Fruit fly (Drosophila melanogaster) whole organism, prepupa: Measurements from ENCODE around the gene janA.
A peak's percentile ranks its signal among the peaks of the same experiment; 100 is the strongest.

Experiments used
- CG10631 ChIP-seq: fragments of 200-800 bp; sonication (Bioruptor generic); optimal IDR thresholded peaks from 2 replicates; lab custom pipeline; 2016; ENCODE audit warnings: missing biosample characterization, missing genetic modification characterization
- CG10669 ChIP-seq: fragments of 200-800 bp; sonication (Bioruptor generic); optimal IDR thresholded peaks from 3 replicates; lab custom pipeline; 2018; ENCODE audit warnings: missing biosample characterization, mild to moderate bottlenecking, missing genetic modification characterization, moderate library complexity
- CG11294 ChIP-seq: fragments of 200-800 bp; sonication (Bioruptor generic); IDR thresholded peaks from 2 replicates; pipeline ENCODE4 v1.3.6; 2022; ENCODE audit warnings: missing biosample characterization, missing genetic modification characterization
- CG11902 ChIP-seq: fragments of 200-800 bp; sonication (Bioruptor generic); optimal IDR thresholded peaks from 3 replicates; lab custom pipeline; 2016; ENCODE audit warnings: missing biosample characterization, missing genetic modification characterization
- CG15336 ChIP-seq: fragments of 200-800 bp; sonication (Bioruptor generic); IDR thresholded peaks from 2 replicates; pipeline ENCODE4 v1.3.6; 2022; ENCODE audit warnings: missing biosample characterization, missing genetic modification characterization
- CG1621 ChIP-seq: fragments of 200-800 bp; sonication (Bioruptor generic); optimal IDR thresholded peaks from 3 replicates; lab custom pipeline; 2018; ENCODE audit warnings: missing biosample characterization, mild to moderate bottlenecking, missing genetic modification characterization
- CG16779 ChIP-seq: fragments of 200-800 bp; sonication (Bioruptor generic); optimal IDR thresholded peaks from 3 replicates; lab custom pipeline; 2017; ENCODE audit warnings: missing biosample characterization, mild to moderate bottlenecking, missing genetic modification characterization
- CG3032 ChIP-seq: fragments of 200-800 bp; optimal IDR thresholded peaks from 2 replicates; lab custom pipeline; 2019; ENCODE audit warnings: missing biosample characterization, mild to moderate bottlenecking, missing genetic modification characterization, moderate library complexity
- CG31627 ChIP-seq: fragments of 200-800 bp; sonication (Bioruptor generic); optimal IDR thresholded peaks from 3 replicates; lab custom pipeline; 2016; ENCODE audit warnings: missing biosample characterization, missing genetic modification characterization
- CG32006 ChIP-seq: fragments of 200-800 bp; sonication (Bioruptor generic); optimal IDR thresholded peaks from 3 replicates; lab custom pipeline; 2017; ENCODE audit warnings: missing biosample characterization, mild to moderate bottlenecking, missing genetic modification characterization
- CG3919 ChIP-seq: fragments of 200-800 bp; sonication (Bioruptor generic); optimal IDR thresholded peaks from 3 replicates; lab custom pipeline; 2016; ENCODE audit warnings: missing biosample characterization, missing genetic modification characterization
- CG6163 ChIP-seq: fragments of 200-800 bp; sonication (Bioruptor generic); IDR thresholded peaks from 3 replicates; pipeline ENCODE4 v1.3.6; 2022; ENCODE audit warnings: missing biosample characterization, missing genetic modification characterization
- CG6808 ChIP-seq: fragments of 200-800 bp; sonication (Bioruptor generic); optimal IDR thresholded peaks from 3 replicates; lab custom pipeline; 2017; ENCODE audit warnings: missing biosample characterization, missing genetic modification characterization, mild to moderate bottlenecking, moderate library complexity, missing genetic modification reagents
- CG6854 ChIP-seq: fragments of 200-800 bp; sonication (Bioruptor generic); optimal IDR thresholded peaks from 2 replicates; lab custom pipeline; 2017; ENCODE audit warnings: missing biosample characterization, mild to moderate bottlenecking, missing genetic modification characterization
- CG8119 ChIP-seq: fragments of 200-800 bp; sonication (Bioruptor generic); IDR thresholded peaks from 3 replicates; pipeline ENCODE4 v1.3.6; 2022; ENCODE audit warnings: missing biosample characterization, missing genetic modification characterization
- CG8319 ChIP-seq: fragments of 200-800 bp; sonication (Bioruptor generic); optimal IDR thresholded peaks from 3 replicates; lab custom pipeline; 2016; ENCODE audit warnings: missing biosample characterization, missing genetic modification characterization
- CG9139 ChIP-seq: fragments of 200-800 bp; sonication (Bioruptor generic); optimal IDR thresholded peaks from 3 replicates; lab custom pipeline; 2017; ENCODE audit warnings: missing biosample characterization, mild to moderate bottlenecking, missing genetic modification characterization
- Eip75B ChIP-seq: fragments of 200-800 bp; sonication (Bioruptor generic); optimal IDR thresholded peaks from 3 replicates; lab custom pipeline; 2016; ENCODE audit warnings: missing biosample characterization, missing genetic modification characterization
- Eip93F ChIP-seq: fragments of 200-800 bp; sonication (Bioruptor generic); optimal IDR thresholded peaks from 2 replicates; lab custom pipeline; 2016; ENCODE audit warnings: missing biosample characterization, mild to moderate bottlenecking, missing genetic modification characterization
- Ets96B ChIP-seq: fragments of 200-800 bp; optimal IDR thresholded peaks from 2 replicates; lab custom pipeline; 2019; ENCODE audit warnings: missing biosample characterization, mild to moderate bottlenecking, missing genetic modification characterization, moderate library complexity
- Hr38 ChIP-seq: sonication (Bioruptor generic); optimal IDR thresholded peaks from 2 replicates; lab custom pipeline; 2016; ENCODE audit warnings: missing biosample characterization, missing genetic modification characterization
- Hr39 ChIP-seq: fragments of 200-800 bp; sonication (Bioruptor generic); optimal IDR thresholded peaks from 2 replicates; lab custom pipeline; 2016; ENCODE audit warnings: missing biosample characterization, missing genetic modification characterization
- Hr4 ChIP-seq: fragments of 200-800 bp; sonication (Bioruptor generic); optimal IDR thresholded peaks from 3 replicates; lab custom pipeline; 2016; ENCODE audit warnings: missing biosample characterization, missing genetic modification characterization
- Lpt ChIP-seq: fragments of 200-800 bp; sonication (Bioruptor generic); optimal IDR thresholded peaks from 3 replicates; lab custom pipeline; 2016; ENCODE audit warnings: missing biosample characterization, missing genetic modification characterization
- Met ChIP-seq: fragments of 200-800 bp; sonication (Bioruptor generic); optimal IDR thresholded peaks from 3 replicates; lab custom pipeline; 2016; ENCODE audit warnings: missing biosample characterization, missing genetic modification characterization
- OdsH ChIP-seq: fragments of 200-800 bp; sonication (Bioruptor generic); optimal IDR thresholded peaks from 3 replicates; lab custom pipeline; 2016; ENCODE audit warnings: missing biosample characterization, missing genetic modification characterization
- Smox ChIP-seq: fragments of 200-800 bp; sonication (Bioruptor generic); optimal IDR thresholded peaks from 3 replicates; lab custom pipeline; 2016; ENCODE audit warnings: missing biosample characterization, missing genetic modification characterization
- Sox102F ChIP-seq: fragments of 200-800 bp; sonication (Bioruptor generic); optimal IDR thresholded peaks from 2 replicates; lab custom pipeline; 2016; ENCODE audit warnings: missing biosample characterization, mild to moderate bottlenecking, missing genetic modification characterization
- Sox14 ChIP-seq: fragments of 200-800 bp; sonication (Bioruptor generic); optimal IDR thresholded peaks from 3 replicates; lab custom pipeline; 2016; ENCODE audit warnings: missing biosample characterization, missing genetic modification characterization
- Sox15 ChIP-seq: fragments of 200-800 bp; sonication (Bioruptor generic); optimal IDR thresholded peaks from 3 replicates; lab custom pipeline; 2016; ENCODE audit warnings: missing biosample characterization, missing genetic modification characterization
- achi ChIP-seq: fragments of 200-800 bp; sonication (Bioruptor generic); optimal IDR thresholded peaks from 3 replicates; lab custom pipeline; 2016; ENCODE audit warnings: missing biosample characterization, missing genetic modification characterization
- cyc ChIP-seq: fragments of 200-800 bp; sonication (Bioruptor generic); optimal IDR thresholded peaks from 3 replicates; lab custom pipeline; 2016; ENCODE audit warnings: missing biosample characterization, missing genetic modification characterization
- dac ChIP-seq: fragments of 200-800 bp; sonication (Bioruptor generic); optimal IDR thresholded peaks from 2 replicates; lab custom pipeline; 2017; ENCODE audit warnings: missing biosample characterization, mild to moderate bottlenecking, missing genetic modification characterization
- dsx ChIP-seq: fragments of 200-800 bp; optimal IDR thresholded peaks from 3 replicates; lab custom pipeline; 2019; ENCODE audit warnings: missing biosample characterization, mild to moderate bottlenecking, missing genetic modification characterization, moderate library complexity; ENCODE audit not compliant: poor library complexity, severe bottlenecking
- esn ChIP-seq: fragments of 200-800 bp; sonication (Bioruptor generic); optimal IDR thresholded peaks from 2 replicates; lab custom pipeline; 2016; ENCODE audit warnings: missing biosample characterization, mild to moderate bottlenecking, missing genetic modification characterization, moderate library complexity
- fd59A ChIP-seq: fragments of 200-800 bp; sonication (Bioruptor generic); optimal IDR thresholded peaks from 2 replicates; lab custom pipeline; 2017; ENCODE audit warnings: missing biosample characterization, mild to moderate bottlenecking, missing genetic modification characterization, missing genetic modification reagents
- fkh ChIP-seq: fragments of 200-800 bp; sonication (Bioruptor generic); optimal IDR thresholded peaks from 3 replicates; lab custom pipeline; 2017; ENCODE audit warnings: missing biosample characterization, mild to moderate bottlenecking, missing genetic modification characterization, moderate library complexity
- net ChIP-seq: fragments of 200-800 bp; sonication (Bioruptor generic); optimal IDR thresholded peaks from 3 replicates; lab custom pipeline; 2016; ENCODE audit warnings: missing biosample characterization, missing genetic modification characterization
- pdm3 ChIP-seq: fragments of 200-800 bp; sonication (Bioruptor generic); optimal IDR thresholded peaks from 3 replicates; lab custom pipeline; 2016; ENCODE audit warnings: missing biosample characterization, missing genetic modification characterization
- spab ChIP-seq: fragments of 200-800 bp; sonication (Bioruptor generic); optimal IDR thresholded peaks from 2 replicates; lab custom pipeline; 2017; ENCODE audit warnings: missing biosample characterization, mild to moderate bottlenecking, missing genetic modification characterization, missing genetic modification reagents
- ss ChIP-seq, 2 experiments: fragments of 200-800 bp; sonication (Bioruptor generic); optimal IDR thresholded peaks; 2 replicates in 1 of 2; 3 replicates in 1 of 2; lab custom pipeline; 2017 to 2018; ENCODE audit warnings: mild to moderate bottlenecking in 2 of 2, missing biosample characterization in 2 of 2, missing genetic modification characterization in 2 of 2, moderate library complexity in 1 of 2
- svp ChIP-seq: fragments of 200-800 bp; sonication (Bioruptor generic); peaks from one replicate; lab custom pipeline; 2016; ENCODE audit warnings: missing biosample characterization, missing genetic modification characterization
- topi ChIP-seq: fragments of 200-800 bp; sonication (Bioruptor generic); optimal IDR thresholded peaks from 3 replicates; lab custom pipeline; 2016; ENCODE audit warnings: missing biosample characterization, missing genetic modification characterization
- vri ChIP-seq: fragments of 200-800 bp; sonication (Bioruptor generic); optimal IDR thresholded peaks from 3 replicates; lab custom pipeline; 2016; ENCODE audit warnings: missing biosample characterization, mild to moderate bottlenecking, missing genetic modification characterization

Gene janA

DNA sequence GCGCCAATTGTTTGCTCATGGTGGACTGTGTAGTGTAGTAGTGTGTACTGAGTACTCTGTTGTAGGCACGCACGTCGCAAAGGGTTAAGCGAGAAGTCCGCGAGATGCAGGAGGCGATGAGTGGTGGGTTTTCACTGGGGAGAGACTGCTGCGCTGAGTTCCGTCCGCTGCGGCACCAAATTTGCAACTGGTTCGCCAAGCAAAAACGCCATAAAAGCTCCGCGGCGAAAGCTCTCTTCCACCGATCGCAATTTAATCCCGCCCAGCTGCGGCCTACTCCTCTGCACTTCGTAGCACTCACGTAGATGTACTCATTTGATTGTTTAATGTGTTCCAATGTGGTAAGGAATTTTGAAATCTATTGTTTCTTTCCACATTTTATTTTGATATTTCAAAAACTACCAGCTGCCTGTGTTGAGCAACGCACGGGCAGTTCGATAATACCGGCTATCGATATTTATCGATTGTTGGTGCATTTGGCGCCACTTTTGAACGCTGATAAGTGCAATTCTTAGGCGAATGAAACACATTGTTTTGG, 24.3 kb downstream of the janA start, which contains the start of gene CG7920 (continued):
- no peak for TF ChIP-seq Met (GFP tag; lab: Kevin White, UChicago)
- no peak for TF ChIP-seq CG11902 (GFP tag; lab: Kevin White, UChicago)
- peak; percentile 14 for TF ChIP-seq topi (GFP tag; lab: Kevin White, UChicago)
- peak; percentile 13 for TF ChIP-seq cyc (GFP tag; lab: Kevin White, UChicago)
- peak; percentile 12 for TF ChIP-seq CG32006
- TF ChIP-seq Hr38 (GFP tag; lab: Kevin White, UChicago): no peak
- TF ChIP-seq net (GFP tag; lab: Kevin White, UChicago): peak; percentile 45
- TF ChIP-seq dac: no peak
- no peak for TF ChIP-seq achi (GFP tag; lab: Kevin White, UChicago)
- peak; percentile 61 for TF ChIP-seq CG1621
- TF ChIP-seq OdsH: no peak
- TF ChIP-seq Ets96B (tag; lab: Kevin White, UChicago): no peak
- TF ChIP-seq CG11294 (GFP tag; lab: Robert Waterston, UW): no peak
- peak; percentile 46; the same call in 1 of the 2 replicates for TF ChIP-seq CG15336 (GFP tag; lab: Robert Waterston, UW)
- TF ChIP-seq dsx: peak; percentile 42
- peak; percentile 73 for TF ChIP-seq CG6854 (GFP tag; lab: Kevin White, UChicago)
- TF ChIP-seq CG3919 (GFP tag; lab: Kevin White, UChicago): peak; percentile 65
- TF ChIP-seq CG3032 (tag; lab: Kevin White, UChicago): no peak
- TF ChIP-seq Eip75B (GFP tag; lab: Kevin White, UChicago): peak; percentile 42

DNA sequence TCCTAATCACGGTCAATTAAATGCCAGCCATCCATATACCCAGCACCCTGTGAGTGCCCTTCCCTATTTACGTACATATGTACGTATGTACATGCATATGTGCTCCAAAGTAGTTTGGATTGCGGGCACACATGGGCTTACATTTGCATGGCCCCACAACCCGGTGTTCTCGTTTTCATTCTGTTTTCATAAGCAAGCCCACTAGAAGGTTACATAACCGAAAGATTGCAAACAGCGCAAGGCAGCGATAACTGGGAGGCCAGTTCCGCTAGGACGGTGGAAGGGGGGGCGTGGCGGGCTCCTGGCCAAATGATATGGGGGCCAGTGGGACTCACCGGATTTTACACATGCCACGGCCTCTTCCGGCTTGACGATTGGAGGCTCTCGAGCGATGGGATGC, 24.9 kb downstream of the janA start:
- TF ChIP-seq Sox14 (GFP tag; lab: Kevin White, UChicago) (no peak), svp (GFP tag; lab: Kevin White, UChicago) (no peak), topi (GFP tag; lab: Kevin White, UChicago) (no peak), Lpt (GFP tag; lab: Kevin White, UChicago) (no peak), CG15336 (GFP tag; lab: Robert Waterston, UW) (no peak), CG8319 (no peak), Ets96B (tag; lab: Kevin White, UChicago) (no peak), CG6163 (GFP tag; lab: Robert Waterston, UW) (no peak), pdm3 (GFP tag; lab: Kevin White, UChicago) (no peak), CG10669 (GFP tag; lab: Kevin White, UChicago) (no peak), esn (no peak)

DNA sequence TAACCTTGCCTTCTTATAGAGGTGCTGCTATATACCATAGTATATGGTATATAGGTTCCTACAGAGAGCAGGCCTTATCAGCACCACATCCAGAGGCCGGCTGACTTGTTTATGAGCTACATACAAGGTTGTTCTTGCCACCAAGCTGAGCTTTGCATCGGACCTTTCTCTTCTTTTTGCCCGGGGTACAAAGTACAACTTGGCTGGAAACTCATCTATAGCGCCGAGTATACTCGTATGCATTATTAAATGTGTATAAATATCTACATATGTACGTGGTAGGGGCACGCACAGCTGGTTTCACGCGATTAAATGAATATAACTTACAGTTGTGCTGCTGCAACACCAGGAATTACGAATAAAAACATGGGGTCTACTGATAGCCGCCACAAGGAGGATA, 25.4 kb downstream of the janA start:
- TF ChIP-seq Ets96B (tag; lab: Kevin White, UChicago): peak; percentile 46
- peak; percentile 77 for TF ChIP-seq svp (GFP tag; lab: Kevin White, UChicago)
- TF ChIP-seq CG6808 (GFP tag; lab: Kevin White, UChicago): peak; percentile 88
- TF ChIP-seq vri (GFP tag; lab: Kevin White, UChicago): no peak
- TF ChIP-seq CG6854 (GFP tag; lab: Kevin White, UChicago): peak; percentile 85
- TF ChIP-seq topi (GFP tag; lab: Kevin White, UChicago): peak; percentile 36
- peak; percentile 72 for TF ChIP-seq dsx
- no peak for TF ChIP-seq fkh (GFP tag; lab: Kevin White, UChicago)
- peak; percentile 18 for TF ChIP-seq CG8319
- TF ChIP-seq fd59A (GFP tag; lab: Kevin White, UChicago): no peak
- no peak for TF ChIP-seq CG31627 (GFP tag; lab: Kevin White, UChicago)
- peak; percentile 47; the same call in 2 of the 3 replicates for TF ChIP-seq CG8119 (GFP tag; lab: Robert Waterston, UW)
- TF ChIP-seq CG32006: no peak
- no peak for TF ChIP-seq Smox (GFP tag; lab: Kevin White, UChicago)
- TF ChIP-seq ss (GFP tag; optimal IDR thresholded peaks at IDR 0.05; lab: Kevin White, UChicago): peak; percentile 88 to 90
- peak; percentile 67 for TF ChIP-seq CG10669 (GFP tag; lab: Kevin White, UChicago)
- TF ChIP-seq CG9139: peak; percentile 93
- TF ChIP-seq CG6163 (GFP tag; lab: Robert Waterston, UW): no peak; the same call in 2 of the 3 replicates
- TF ChIP-seq OdsH: no peak
- no peak for TF ChIP-seq Sox102F (GFP tag; lab: Kevin White, UChicago)
- peak; percentile 18 for TF ChIP-seq achi (GFP tag; lab: Kevin White, UChicago)
- peak; percentile 77 for TF ChIP-seq spab (GFP tag; lab: Kevin White, UChicago)
- TF ChIP-seq Eip93F (GFP tag; lab: Kevin White, UChicago): peak; percentile 2
- no peak for TF ChIP-seq Hr38 (GFP tag; lab: Kevin White, UChicago)
- peak; percentile 40; the same call in 1 of the 2 replicates for TF ChIP-seq CG15336 (GFP tag; lab: Robert Waterston, UW)
- peak; percentile 59 for TF ChIP-seq CG3919 (GFP tag; lab: Kevin White, UChicago)
- no peak for TF ChIP-seq Sox15 (GFP tag; lab: Kevin White, UChicago)
- TF ChIP-seq Lpt (GFP tag; lab: Kevin White, UChicago): peak; percentile 16
- TF ChIP-seq Hr39 (GFP tag; lab: Kevin White, UChicago): no peak
- no peak for TF ChIP-seq CG10631 (GFP tag; lab: Kevin White, UChicago)
- no peak for TF ChIP-seq CG11294 (GFP tag; lab: Robert Waterston, UW)
- peak; percentile 75 for TF ChIP-seq CG16779 (tag; lab: Kevin White, UChicago)
- TF ChIP-seq Hr4 (GFP tag; lab: Kevin White, UChicago): no peak
- TF ChIP-seq Met (GFP tag; lab: Kevin White, UChicago): peak; percentile 7
- TF ChIP-seq dac: no peak
